Fruit fly (Drosophila melanogaster) ovary, adult (tissue): Measurements from ENCODE around the gene CG12278.

Experiments used
- CG17801 ChIP-seq: fragments of 200-800 bp; optimal IDR thresholded peaks from 2 replicates; lab custom pipeline; 2019; ENCODE audit warnings: missing biosample characterization, mild to moderate bottlenecking, missing genetic modification characterization, moderate library complexity; ENCODE audit not compliant: partially characterized antibody

CG12278 gene

DNA sequence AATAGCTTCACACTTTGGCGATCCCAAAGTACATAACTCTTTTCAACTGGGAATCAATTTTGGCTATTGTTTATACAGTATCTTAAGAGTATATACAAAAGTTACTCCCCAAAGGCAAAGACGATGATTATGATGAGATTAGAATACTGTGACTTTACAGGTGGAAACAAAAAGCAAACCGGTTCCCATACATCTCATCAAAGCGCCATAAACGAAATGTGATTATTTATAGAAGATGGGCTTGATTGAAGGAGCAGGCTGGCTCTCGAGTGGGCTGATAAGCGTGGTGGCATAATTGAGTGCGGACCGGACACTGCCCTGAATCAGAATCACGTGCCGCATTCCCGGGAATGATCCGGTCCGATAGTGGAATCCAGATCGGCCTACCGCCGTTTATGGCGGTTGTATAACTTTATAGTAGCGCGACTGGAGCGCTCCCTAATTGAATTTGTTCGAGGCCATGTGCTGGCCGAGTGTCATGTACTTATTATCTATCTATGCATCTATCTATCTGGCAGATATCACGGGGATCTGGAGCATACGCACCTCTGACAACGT, 28.2 kb downstream of the CG12278 start:
- no peak for TF ChIP-seq CG17801

DNA sequence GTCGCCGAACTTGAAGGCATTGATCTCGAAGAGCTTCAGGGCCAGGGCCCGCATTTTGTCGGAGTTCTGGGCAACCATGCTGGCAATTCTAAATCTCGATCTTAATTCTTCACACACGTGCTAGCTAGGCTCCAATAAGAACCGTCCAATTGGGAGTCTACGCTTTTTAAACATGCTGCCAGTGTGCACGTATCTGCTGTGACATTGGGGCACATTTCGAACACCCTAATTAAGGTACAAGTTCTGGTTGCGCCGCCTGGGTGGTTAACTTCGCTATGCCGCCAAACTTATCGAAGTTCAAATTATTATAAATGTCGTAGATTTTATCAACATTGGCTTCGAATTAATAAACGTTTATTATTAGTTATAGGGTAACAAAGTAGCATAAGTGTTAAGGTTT, 29.3 kb downstream of the CG12278 start, which contains the start of gene r-l:
TSS of gene r-l (minus strand) at position 179 of the 400 bp plus-strand sequence.
- TF ChIP-seq CG17801, result no peak

DNA sequence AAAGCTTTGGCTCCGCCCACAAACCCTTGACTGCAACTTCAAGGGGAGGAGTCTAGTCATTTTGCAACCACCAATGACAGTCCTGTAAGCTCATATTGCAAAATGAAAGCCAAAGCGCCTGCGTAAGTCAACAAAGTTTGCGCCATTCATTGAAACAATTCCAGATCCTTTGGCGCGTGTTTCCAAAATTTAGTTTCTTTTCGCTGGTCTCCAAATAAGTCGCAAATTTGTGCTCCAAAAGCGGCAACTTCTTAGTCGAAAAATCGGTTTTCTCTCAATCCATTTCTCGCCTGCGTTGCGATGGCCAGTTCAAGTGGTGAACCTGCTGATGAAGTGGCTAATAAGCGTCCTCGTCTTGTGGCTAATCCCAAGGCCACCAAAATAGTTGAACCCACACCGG, 29.8 kb downstream of the CG12278 start, which contains the start of gene dmrt93B:
TSS of gene dmrt93B (plus strand) at position 301 of the 400 bp plus-strand sequence.
- TF ChIP-seq CG17801, result no peak

DNA sequence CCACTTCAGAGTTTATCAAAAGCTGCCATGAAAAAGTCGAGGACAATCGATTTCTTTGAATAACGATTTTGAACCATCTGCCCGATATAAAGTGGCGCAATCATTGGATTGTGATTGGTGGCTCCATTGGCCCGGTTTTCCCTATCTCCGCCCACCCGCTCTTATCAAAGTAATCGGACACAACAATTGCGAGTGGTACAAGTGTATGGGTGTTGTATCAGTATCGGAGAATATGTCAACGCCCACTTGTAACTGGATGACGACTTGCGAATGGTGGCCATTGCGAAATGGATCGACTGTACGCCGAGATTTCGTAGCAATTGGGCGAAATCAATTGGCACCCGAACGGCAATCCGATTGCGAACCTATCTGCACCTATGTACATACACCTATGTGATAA, 33.7 kb downstream of the CG12278 start:
- no peak for TF ChIP-seq CG17801

DNA sequence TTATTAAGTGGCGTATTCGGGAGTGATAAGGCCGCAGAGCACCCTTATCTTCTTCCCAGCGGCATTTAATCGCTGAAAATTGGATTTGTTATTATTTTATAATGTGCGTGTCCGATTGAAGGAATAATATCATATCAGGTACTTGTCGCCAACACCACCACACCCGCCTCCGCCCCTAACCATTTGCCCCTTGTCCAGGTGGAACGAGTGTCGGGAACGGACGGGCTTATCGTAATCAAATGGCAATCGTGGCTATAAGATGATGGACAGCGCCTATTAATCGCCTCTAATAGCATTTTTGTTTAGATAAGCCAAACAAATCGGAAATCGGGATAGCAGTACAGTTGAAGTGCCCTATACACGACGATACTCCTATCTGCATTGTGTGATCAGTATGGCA, 34.3 kb downstream of the CG12278 start:
- no peak for TF ChIP-seq CG17801

DNA sequence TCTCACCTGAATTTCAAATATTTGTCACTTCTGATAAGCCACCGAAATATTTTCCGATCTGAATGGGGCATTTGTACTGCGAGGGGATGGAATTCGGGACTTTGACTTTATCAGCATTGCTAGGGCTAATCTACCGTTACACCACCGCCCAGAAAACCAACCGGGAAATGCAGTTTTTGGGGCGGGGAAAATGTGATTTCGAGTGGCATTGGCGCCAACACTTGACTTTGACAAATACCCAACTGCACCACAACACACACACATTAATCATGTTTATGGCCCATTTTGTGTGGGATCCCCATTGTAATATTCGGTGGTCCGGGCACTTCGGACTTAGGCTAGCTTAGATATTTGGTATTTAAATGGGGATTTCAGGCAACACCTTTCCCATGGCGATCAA, 35.1 kb downstream of the CG12278 start:
- TF ChIP-seq CG17801, result no peak

DNA sequence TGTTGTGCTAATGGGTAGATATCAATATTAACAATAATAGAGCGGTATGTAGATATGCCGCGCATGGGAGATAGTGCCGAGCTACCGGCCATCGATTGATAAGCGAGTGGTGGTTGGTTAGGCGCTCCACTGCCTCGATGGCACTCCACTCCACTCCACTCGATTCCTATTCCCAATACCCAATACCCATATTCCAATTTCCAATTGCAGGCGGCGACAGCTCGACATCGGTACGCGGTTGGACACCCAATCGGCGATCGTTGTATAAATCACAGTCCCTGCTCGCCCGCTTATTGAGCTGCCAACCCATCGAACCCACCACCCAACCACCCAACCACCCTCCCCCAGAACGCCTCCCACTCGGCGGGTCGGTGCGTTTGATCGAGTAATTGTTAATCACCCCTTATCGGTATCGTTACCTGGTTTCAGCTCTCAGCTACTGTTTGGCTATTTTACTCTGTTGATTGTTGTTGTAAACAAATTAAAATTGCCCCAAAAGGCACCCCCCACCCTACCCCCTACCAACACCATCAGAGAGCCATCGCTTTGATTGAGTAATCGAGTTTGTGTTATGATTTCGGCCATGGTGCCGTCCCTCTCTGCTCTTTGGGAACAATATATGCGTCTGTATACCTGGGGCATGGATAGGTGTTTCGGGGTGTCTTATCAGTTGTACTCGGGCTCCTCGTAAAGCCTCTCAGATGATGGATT, 37.2 kb downstream of the CG12278 start, which contains the start of gene HHEX:
TSS of gene HHEX (minus strand) at position 51 of the 711 bp plus-strand sequence.
- TF ChIP-seq CG17801, result no peak

DNA sequence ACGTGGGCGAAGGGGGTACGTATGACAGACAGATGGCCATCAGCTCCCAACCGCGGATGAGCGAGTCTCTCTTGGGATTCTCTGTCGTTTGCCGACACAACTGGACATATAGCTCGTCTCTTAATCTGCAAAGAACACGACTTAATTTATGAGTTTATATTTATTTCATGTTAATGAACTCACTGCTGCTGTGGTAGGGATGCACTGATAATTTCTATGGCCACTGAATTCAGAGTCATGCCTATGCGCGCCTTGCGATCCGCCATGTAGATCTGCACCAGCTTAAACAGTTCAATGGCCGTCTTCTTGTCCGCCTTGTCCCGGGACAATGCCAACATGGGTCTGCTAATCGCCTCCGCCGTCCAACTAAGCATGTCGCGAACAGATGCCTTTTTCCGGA, 41.1 kb downstream of the CG12278 start:
- TF ChIP-seq CG17801, result no peak

DNA sequence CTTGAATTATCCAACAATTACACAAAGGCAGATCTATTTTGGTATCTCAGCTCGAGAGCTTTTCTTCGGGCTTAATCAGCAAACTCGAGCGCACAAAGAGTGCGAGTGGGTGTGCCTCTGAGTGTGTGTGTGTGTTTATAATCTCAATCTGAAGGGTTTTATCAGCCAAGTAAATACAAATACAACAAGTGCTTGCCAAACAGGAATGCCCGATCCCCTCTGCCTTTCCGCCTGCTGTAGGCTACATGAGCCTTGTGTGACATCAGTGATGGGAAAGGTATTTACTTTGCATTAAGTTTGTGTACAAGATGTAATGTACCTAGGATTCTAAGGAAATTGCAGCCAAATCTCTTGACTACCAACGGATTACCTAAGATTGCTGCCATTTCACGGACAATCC, 45.5 kb downstream of the CG12278 start:
- TF ChIP-seq CG17801, result no peak

DNA sequence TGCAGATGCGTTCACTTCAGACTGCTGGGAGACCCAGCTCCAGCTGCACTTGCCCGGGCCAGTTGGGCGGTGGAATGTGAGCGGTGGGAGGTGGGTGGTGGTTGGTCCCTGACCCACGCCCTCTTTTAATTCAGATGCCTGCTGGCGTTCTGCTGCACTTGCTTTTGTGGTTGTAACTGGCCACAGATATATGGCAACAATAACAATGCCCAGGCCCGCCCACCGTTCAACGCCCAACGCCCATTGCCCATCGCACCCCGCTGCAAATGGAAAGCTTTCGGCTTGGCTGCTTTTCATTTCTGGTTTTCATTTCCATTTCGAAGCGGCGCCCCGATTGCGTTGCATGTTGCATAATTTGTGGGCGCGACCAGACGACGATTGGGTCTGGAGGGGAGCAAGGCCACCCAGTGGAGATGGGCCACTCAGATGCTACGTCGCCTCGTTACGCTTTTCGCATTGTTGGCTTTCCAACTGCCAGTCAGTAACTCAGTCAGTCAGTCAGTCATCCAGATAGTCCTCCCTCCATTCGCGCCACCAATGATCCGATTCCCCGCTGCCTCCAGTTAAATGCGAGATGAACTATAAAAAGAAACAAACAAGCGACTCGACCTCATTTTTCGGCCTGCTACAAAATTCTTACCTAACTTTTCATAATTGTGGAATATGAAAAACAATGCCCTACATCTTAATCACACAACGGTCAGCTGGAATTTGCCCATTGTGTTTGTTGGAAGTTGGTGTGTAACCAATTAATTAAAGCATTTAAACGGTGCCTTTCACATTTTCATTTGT, 46.6 kb downstream of the CG12278 start:
- no peak for TF ChIP-seq CG17801

DNA sequence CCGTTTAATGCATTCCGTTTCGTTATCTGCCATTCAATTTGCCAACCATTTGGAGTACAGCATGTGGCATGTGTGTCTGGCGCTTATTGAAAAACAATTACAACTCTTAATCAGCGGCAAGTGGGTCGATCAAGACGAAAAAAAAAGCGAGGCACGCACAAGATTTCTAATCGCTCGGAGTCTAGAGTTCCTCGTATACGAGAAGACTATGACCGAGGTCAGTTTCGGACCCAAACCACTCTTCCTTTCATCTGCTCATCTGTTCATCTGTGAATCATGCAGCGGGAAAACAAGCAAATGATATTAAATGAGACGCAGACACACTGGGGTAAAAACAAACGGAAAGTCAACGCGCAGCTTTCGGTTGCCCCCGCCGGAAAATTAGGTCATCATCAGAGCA, 47.6 kb downstream of the CG12278 start:
- no peak for TF ChIP-seq CG17801

DNA sequence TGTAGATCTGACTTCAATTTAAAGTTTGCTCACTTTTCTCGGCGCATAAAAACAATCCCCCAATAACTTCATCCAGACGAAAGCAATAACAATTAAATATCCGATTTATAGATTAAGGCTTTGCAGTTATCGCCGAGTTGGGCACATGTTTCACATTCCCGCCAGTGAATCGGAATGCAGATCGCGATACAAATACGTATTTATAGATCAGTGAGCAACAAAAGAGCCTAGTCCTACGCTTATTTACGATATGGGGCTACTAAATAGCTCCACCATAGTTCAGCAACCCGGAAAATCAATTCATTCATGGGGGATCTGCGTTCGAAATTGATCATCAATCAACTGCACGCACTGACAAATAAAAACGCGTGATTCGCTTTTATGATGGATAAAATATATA, 48.2 kb downstream of the CG12278 start:
- TF ChIP-seq CG17801, result no peak

DNA sequence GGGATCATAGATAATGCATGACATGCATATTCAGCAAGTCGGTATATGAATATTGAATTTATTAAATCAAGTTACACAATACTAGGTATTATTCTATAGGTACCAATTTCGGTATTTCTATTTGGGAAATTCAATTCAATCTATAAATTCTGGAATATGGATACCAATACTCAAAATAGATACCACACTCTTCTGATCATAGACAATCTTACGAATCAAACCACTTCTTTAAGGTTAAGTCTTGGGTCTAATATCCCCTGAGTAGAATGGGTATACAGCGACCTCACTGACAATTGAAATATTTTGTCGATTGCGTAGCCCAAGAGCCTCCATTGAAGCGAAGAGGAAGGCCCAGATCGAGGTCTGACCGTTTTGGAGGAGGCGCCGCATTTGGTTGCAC, 49.0 kb downstream of the CG12278 start:
- TF ChIP-seq CG17801, result no peak

DNA sequence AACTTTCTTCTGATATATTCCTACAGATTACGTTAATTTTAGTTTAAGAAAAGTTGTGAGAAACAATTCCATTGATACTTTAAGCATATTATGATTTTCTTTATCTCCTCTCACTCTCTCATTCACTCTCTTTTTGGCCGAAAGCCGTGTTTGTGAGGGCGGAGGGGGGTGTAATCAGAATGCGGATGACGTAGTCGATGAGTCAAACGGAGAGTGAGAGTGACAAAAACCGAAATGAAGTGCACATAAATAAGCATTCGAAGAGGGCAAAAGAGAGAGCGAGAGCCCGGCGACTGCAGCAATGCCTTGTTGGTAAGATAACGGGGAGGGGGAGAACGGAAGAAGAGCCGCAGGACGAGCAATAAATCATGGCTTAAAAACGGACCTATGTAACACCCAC, 50.4 kb downstream of the CG12278 start:
- no peak for TF ChIP-seq CG17801
